Worm (Caenorhabditis elegans): ENCODE data around the gene efhd-1.

efhd-1 gene

DNA sequence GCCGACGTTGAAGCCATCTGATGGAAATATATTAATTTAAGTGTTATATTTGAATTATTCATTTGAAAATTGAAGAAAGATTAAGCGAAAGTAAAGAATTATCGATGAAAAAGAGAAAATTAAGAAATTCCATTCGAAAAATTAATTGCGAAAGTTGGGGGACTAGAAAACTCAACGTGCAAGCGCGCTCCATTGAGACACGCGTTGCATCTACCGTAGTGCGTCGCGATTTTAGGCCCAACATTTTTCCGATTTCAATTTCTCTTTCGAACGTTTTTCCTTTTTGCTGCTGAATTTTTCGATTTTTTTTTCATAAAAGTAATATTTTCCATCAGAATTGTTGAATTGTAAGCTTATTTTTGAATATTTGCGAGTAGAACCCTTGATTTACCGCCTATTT lies 24.3 kb upstream of the efhd-1 start, which contains the start of gene Y48B6A.1 (continued):
- TF ChIP-seq nhr-41 (GFP tag; IDR thresholded peaks at IDR 0.05) (no peak), F44E2.7 (GFP tag; IDR thresholded peaks at IDR 0.05) (no peak), F37D6.2 (tag; optimal IDR thresholded peaks at IDR 0.05) (peak; percentile 70), nhr-11 (tag; optimal IDR thresholded peaks at IDR 0.05) (peak; percentile 92), mes-2 (tag; optimal IDR thresholded peaks at IDR 0.05; ENCODE audit: poor library complexity, severe bottlenecking) (peak; percentile 99), Y48G9A.11 (GFP tag; IDR thresholded peaks at IDR 0.05) (peak; percentile 59; the same call in 1 of the 2 replicates), nhr-77 (tag; optimal IDR thresholded peaks at IDR 0.05) (peak; percentile 99), ztf-7 (tag; optimal IDR thresholded peaks at IDR 0.05) (peak; percentile 58), mxl-3 (GFP tag; optimal IDR thresholded peaks at IDR 0.05) (peak; percentile 87), zfp-3 (GFP tag; conservative IDR thresholded peaks at IDR 0.05) (peak; percentile 84), nhr-111 (GFP tag; optimal IDR thresholded peaks at IDR 0.05) (no peak), lin-15B (tag; optimal IDR thresholded peaks at IDR 0.05) (peak; percentile 88), lin-39 (tag; optimal IDR thresholded peaks at IDR 0.05) (no peak), lim-7 (GFP tag; IDR thresholded peaks at IDR 0.05) (0 out of 2 replicates have a peak, but pooled peaks have one; percentile 52), Y75B8A.6 (GFP tag; IDR thresholded peaks at IDR 0.05) (no peak), R02D3.7 (tag; optimal IDR thresholded peaks at IDR 0.05) (no peak), ZK337.2 (GFP tag; IDR thresholded peaks at IDR 0.05) (peak; percentile 97), vab-7 (GFP tag; IDR thresholded peaks at IDR 0.05) (peak; percentile 89), mep-1 (tag; optimal IDR thresholded peaks at IDR 0.05) (peak; percentile 94), daf-16 (GFP tag; optimal IDR thresholded peaks at IDR 0.05) (peak in 1 of 2 experiments; percentile 16), daf-16 (tag; optimal IDR thresholded peaks at IDR 0.05) (peak; percentile 74), egl-43 (GFP tag; IDR thresholded peaks at IDR 0.05) (0 out of 2 replicates have a peak, but pooled peaks have one; percentile 64), F49E8.2 (tag; optimal IDR thresholded peaks at IDR 0.05; ENCODE audit: borderline replicate concordance) (peak; percentile 58), snpc-1.2 (GFP tag; IDR thresholded peaks at IDR 0.05) (no peak), mdt-29 (GFP tag; IDR thresholded peaks at IDR 0.05) (peak; percentile 68), tra-1 (GFP tag; IDR thresholded peaks at IDR 0.05) (0 out of 2 replicates have a peak, but pooled peaks have one; percentile 45), nhr-48 (tag; optimal IDR thresholded peaks at IDR 0.05) (peak; percentile 41), lin-1 (GFP tag; IDR thresholded peaks at IDR 0.05) (no peak), zip-2 (tag; optimal IDR thresholded peaks at IDR 0.05) (peak; percentile 42), hmg-1.1 (GFP tag; IDR thresholded peaks at IDR 0.05) (peak; percentile 82), pha-4 (GFP tag; IDR thresholded peaks at IDR 0.05) (peak; percentile 76; the same call in 1 of the 2 replicates), pha-4 (tag; optimal IDR thresholded peaks at IDR 0.05) (peak; percentile 99), hlh-11 (tag; optimal IDR thresholded peaks at IDR 0.05) (peak; percentile 81), dmd-8 (GFP tag; IDR thresholded peaks at IDR 0.05) (no peak), unc-130 (GFP tag; optimal IDR thresholded peaks at IDR 0.05) (peak; percentile 97), ctbp-1 (GFP tag; IDR thresholded peaks at IDR 0.05) (peak; percentile 63; the same call in 1 of the 2 replicates), ZK546.5 (tag; optimal IDR thresholded peaks at IDR 0.05) (peak in 1 of 2 experiments; percentile 69), madf-5 (GFP tag; IDR thresholded peaks at IDR 0.05) (peak; percentile 50 to 62; a peak in 1 of 4 replicates), hlh-30 (tag; optimal IDR thresholded peaks at IDR 0.05; ENCODE audit: insufficient read depth) (peak; percentile 83), ces-1 (GFP tag; optimal IDR thresholded peaks at IDR 0.05) (peak; percentile 17), aha-1 (tag) (peak; percentile 98), zag-1 (tag; optimal IDR thresholded peaks at IDR 0.05) (no peak), rbr-2 (tag; optimal IDR thresholded peaks at IDR 0.05) (peak; percentile 91), daf-12 (tag; optimal IDR thresholded peaks at IDR 0.05) (no peak), dpl-1 (GFP tag; optimal IDR thresholded peaks at IDR 0.05) (peak; percentile 90), Y5F2A.4 (GFP tag; optimal IDR thresholded peaks at IDR 0.05) (no peak), mdl-1 (tag; optimal IDR thresholded peaks at IDR 0.05) (peak in 1 of 2 experiments; percentile 52), nhr-6 (tag; optimal IDR thresholded peaks at IDR 0.05) (peak; percentile 86), nhr-28 (tag; optimal IDR thresholded peaks at IDR 0.05) (peak; percentile 93), lsy-2 (tag; optimal IDR thresholded peaks at IDR 0.05) (peak; percentile 95 to 99), ceh-44 (GFP tag; IDR thresholded peaks at IDR 0.05) (peak; percentile 89)
